Fruit fly (Drosophila melanogaster) whole organism, wandering third instar larva: ENCODE results near the gene eIF5B.

ENCODE experiments used
- CG9705 ChIP-seq: fragments of 200-800 bp; sonication (Bioruptor generic); optimal IDR thresholded peaks from 2 replicates; lab custom pipeline; 2018; ENCODE audit warnings: missing biosample characterization, mild to moderate bottlenecking, missing genetic modification characterization
- CrebA ChIP-seq: fragments of 200-800 bp; sonication (Bioruptor generic); optimal IDR thresholded peaks from 2 replicates; lab custom pipeline; 2016; ENCODE audit warnings: missing biosample characterization, mild to moderate bottlenecking, missing genetic modification characterization, borderline replicate concordance
- Dfd ChIP-seq: fragments of >200 bp; optimal IDR thresholded peaks from 2 replicates; lab custom pipeline; 2017; ENCODE audit warnings: missing biosample characterization, missing genetic modification characterization
- Dif ChIP-seq: fragments of 200-275, 200-300 bp; sonication (Bioruptor generic); optimal IDR thresholded peaks from 2 replicates; lab custom pipeline; 2018; ENCODE audit warnings: missing biosample characterization, missing genetic modification characterization; ENCODE audit not compliant: partially characterized antibody
- GATAd ChIP-seq: sonication (Bioruptor generic); optimal IDR thresholded peaks from 2 replicates; lab custom pipeline; 2016; ENCODE audit warnings: missing biosample characterization, missing genetic modification characterization
- HLH106 ChIP-seq: fragments of 200-800 bp; optimal IDR thresholded peaks from 3 replicates; lab custom pipeline; 2019; ENCODE audit warnings: missing biosample characterization, mild to moderate bottlenecking, missing genetic modification characterization, moderate library complexity
- Hnf4 ChIP-seq: fragments of 200-800 bp; sonication (Bioruptor generic); optimal IDR thresholded peaks from 2 replicates; lab custom pipeline; 2016; ENCODE audit warnings: missing biosample characterization, mild to moderate bottlenecking, missing genetic modification characterization
- Hr78 ChIP-seq: fragments of >200 bp; optimal IDR thresholded peaks from 2 replicates; lab custom pipeline; 2017; ENCODE audit warnings: missing biosample characterization, missing genetic modification characterization
- Hr83 ChIP-seq: fragments of 200-300 bp; sonication (Bioruptor generic); optimal IDR thresholded peaks from 2 replicates; lab custom pipeline; 2016; ENCODE audit warnings: missing biosample characterization, mild to moderate bottlenecking, missing genetic modification characterization, moderate library complexity; ENCODE audit not compliant: poor library complexity, severe bottlenecking
- Myc ChIP-seq: fragments of >200 bp; optimal IDR thresholded peaks from 2 replicates; lab custom pipeline; 2017
- N ChIP-seq: fragments of >200 bp; optimal IDR thresholded peaks from 2 replicates; lab custom pipeline; 2018; ENCODE audit warnings: missing biosample characterization, missing external identifiers, missing genetic modification characterization
- OdsH ChIP-seq: fragments of 200-800 bp; sonication (Bioruptor generic); optimal IDR thresholded peaks from 2 replicates; lab custom pipeline; 2016; ENCODE audit warnings: missing biosample characterization, mild to moderate bottlenecking, missing genetic modification characterization
- Rel ChIP-seq, 2 experiments: fragments of 200-800 bp; sonication (Bioruptor generic) in 1 of 2; optimal IDR thresholded peaks; 2 replicates in 1 of 2; 3 replicates in 1 of 2; lab custom pipeline; 2016 to 2019; ENCODE audit warnings: mild to moderate bottlenecking in 2 of 2, missing biosample characterization in 2 of 2, missing genetic modification characterization in 2 of 2, moderate library complexity in 1 of 2
- Sp1 ChIP-seq: fragments of 200-800 bp; sonication (Bioruptor generic); optimal IDR thresholded peaks from 3 replicates; lab custom pipeline; 2019; ENCODE audit warnings: missing biosample characterization, mild to moderate bottlenecking, missing genetic modification characterization, moderate library complexity
- Vsx2 ChIP-seq: fragments of 200-300, 225-300 bp; sonication (Bioruptor generic); optimal IDR thresholded peaks from 2 replicates; lab custom pipeline; 2018; ENCODE audit warnings: missing biosample characterization, missing genetic modification characterization; ENCODE audit not compliant: partially characterized antibody
- br ChIP-seq: fragments of 200-800 bp; sonication (Bioruptor generic); optimal IDR thresholded peaks from 2 replicates; lab custom pipeline; 2016; ENCODE audit warnings: missing biosample characterization, missing genetic modification characterization
- brk ChIP-seq: fragments of 200-800 bp; sonication (Bioruptor generic); optimal IDR thresholded peaks from 2 replicates; lab custom pipeline; 2016; ENCODE audit warnings: missing biosample characterization, mild to moderate bottlenecking, missing genetic modification characterization
- dl ChIP-seq, 2 experiments: fragments of 175-275, 200-275 bp in 1 of 2; fragments of 200-275 bp in 1 of 2; sonication (Bioruptor generic); optimal IDR thresholded peaks; lab custom pipeline; 2018; ENCODE audit warnings: mild to moderate bottlenecking in 2 of 2, missing biosample characterization in 2 of 2, missing genetic modification characterization in 2 of 2, moderate library complexity in 2 of 2; ENCODE audit not compliant: partially characterized antibody in 2 of 2, insufficient read depth in 1 of 2
- dmrt93B ChIP-seq: fragments of 200-800 bp; sonication (Bioruptor generic); optimal IDR thresholded peaks from 2 replicates; lab custom pipeline; 2018; ENCODE audit warnings: missing biosample characterization, mild to moderate bottlenecking, missing genetic modification characterization
- dsf ChIP-seq: sonication (Bioruptor generic); optimal IDR thresholded peaks from 2 replicates; lab custom pipeline; 2016; ENCODE audit warnings: missing biosample characterization, missing genetic modification characterization, borderline replicate concordance
- ey ChIP-seq: fragments of 200-800 bp; sonication (Bioruptor generic); optimal IDR thresholded peaks from 2 replicates; lab custom pipeline; 2016; ENCODE audit warnings: missing biosample characterization, missing genetic modification characterization
- foxo ChIP-seq, 2 experiments: fragments of 200-800 bp; sonication (Bioruptor generic); optimal IDR thresholded peaks; 2 replicates in 1 of 2; 3 replicates in 1 of 2; lab custom pipeline; 2016 to 2017; ENCODE audit warnings: missing biosample characterization in 2 of 2, missing genetic modification characterization in 2 of 2
- fru ChIP-seq: fragments of 200-800 bp; sonication (Bioruptor generic); optimal IDR thresholded peaks from 3 replicates; lab custom pipeline; 2016; ENCODE audit warnings: missing biosample characterization, mild to moderate bottlenecking, missing genetic modification characterization
- h ChIP-seq: fragments of 200-800 bp; sonication (Bioruptor generic); optimal IDR thresholded peaks from 3 replicates; lab custom pipeline; 2016; ENCODE audit warnings: missing biosample characterization, mild to moderate bottlenecking, missing genetic modification characterization
- jim ChIP-seq: fragments of 175-275, 200-325 bp; sonication (Bioruptor generic); optimal IDR thresholded peaks from 2 replicates; lab custom pipeline; 2016; ENCODE audit warnings: missing biosample characterization, mild to moderate bottlenecking, missing genetic modification characterization
- pan ChIP-seq: fragments of >200 bp; optimal IDR thresholded peaks from 2 replicates; lab custom pipeline; 2017
- psq ChIP-seq: fragments of 200-800 bp; sonication (Bioruptor generic); optimal IDR thresholded peaks from 3 replicates; lab custom pipeline; 2017; ENCODE audit warnings: missing biosample characterization, mild to moderate bottlenecking, missing genetic modification characterization, moderate library complexity
- rgr ChIP-seq: fragments of 200-800 bp; sonication (Bioruptor generic); optimal IDR thresholded peaks from 3 replicates; lab custom pipeline; 2016; ENCODE audit warnings: missing biosample characterization, mild to moderate bottlenecking, missing genetic modification characterization
- sage ChIP-seq: fragments of 200-800 bp; sonication (Bioruptor generic); optimal IDR thresholded peaks from 2 replicates; lab custom pipeline; 2016; ENCODE audit warnings: missing biosample characterization, mild to moderate bottlenecking, missing genetic modification characterization
- sv ChIP-seq: fragments of 200-800 bp; sonication (Bioruptor generic); optimal IDR thresholded peaks from 3 replicates; lab custom pipeline; 2016; ENCODE audit warnings: missing biosample characterization, missing genetic modification characterization
- tai ChIP-seq: sonication (Bioruptor generic); optimal IDR thresholded peaks from 2 replicates; lab custom pipeline; 2016; ENCODE audit warnings: missing biosample characterization, missing genetic modification characterization
- woc ChIP-seq: sonication (Bioruptor generic); optimal IDR thresholded peaks from 2 replicates; lab custom pipeline; 2016; ENCODE audit warnings: missing biosample characterization, mild to moderate bottlenecking, missing genetic modification characterization

eIF5B gene

DNA sequence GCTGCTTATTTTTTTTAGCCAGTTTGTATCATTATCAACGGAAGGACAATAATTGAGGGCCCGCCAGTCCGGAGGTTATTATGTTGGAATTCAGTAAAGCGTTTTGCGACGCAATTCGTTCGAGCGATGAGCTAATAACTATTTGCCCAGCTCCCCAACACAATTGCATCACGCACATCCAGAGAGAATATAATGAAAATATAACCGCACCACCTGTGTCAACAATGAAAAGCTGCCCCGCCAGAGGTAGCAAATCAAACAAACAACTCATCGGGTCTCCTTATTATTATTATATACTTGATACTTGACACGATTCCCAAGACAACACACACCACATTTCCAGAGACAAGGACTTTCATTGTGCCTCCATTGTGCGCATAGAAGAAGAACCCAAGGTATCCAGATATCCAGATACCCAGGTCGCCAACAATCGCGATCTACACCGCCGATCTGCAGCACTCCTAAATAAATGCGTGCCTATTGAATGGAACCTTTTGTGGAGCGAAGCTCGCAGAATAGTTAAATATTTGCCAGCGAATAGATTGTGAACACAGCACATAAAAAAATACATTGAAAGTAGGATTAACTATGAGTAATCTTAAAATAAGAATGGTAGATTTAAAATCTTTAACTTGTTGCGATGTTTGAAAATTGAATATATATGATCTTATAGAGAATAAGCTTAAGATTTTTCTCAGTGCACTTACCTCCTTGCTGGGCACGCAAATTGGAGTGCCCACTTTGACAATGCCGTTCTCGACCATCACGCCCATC is 17.8 kb downstream of the eIF5B start:
- TF ChIP-seq Hnf4 (GFP tag; lab: Kevin White, UChicago): no peak
- no peak for TF ChIP-seq CrebA (GFP tag; lab: Kevin White, UChicago)
- TF ChIP-seq br (GFP tag; lab: Kevin White, UChicago): no peak
- no peak for TF ChIP-seq woc (GFP tag; lab: Kevin White, UChicago)
- no peak for TF ChIP-seq Dif (GFP tag; lab: Kevin White, UChicago)
- peak; percentile 6 for TF ChIP-seq fru (GFP tag; lab: Kevin White, UChicago)
- peak; percentile 95 for TF ChIP-seq Hr83 (GFP tag; lab: Kevin White, UChicago)
- no peak for TF ChIP-seq psq
- TF ChIP-seq Sp1 (GFP tag; lab: Kevin White, UChicago): no peak
- TF ChIP-seq rgr: peak; percentile 46
- no peak for TF ChIP-seq ey (GFP tag; lab: Kevin White, UChicago)
- no peak for TF ChIP-seq foxo (GFP tag; optimal IDR thresholded peaks at IDR 0.05; lab: Kevin White, UChicago)
- TF ChIP-seq h (GFP tag; lab: Kevin White, UChicago): peak; percentile 4
- peak; percentile 7 for TF ChIP-seq dmrt93B
- TF ChIP-seq N (GFP tag; lab: Kevin White, UChicago): no peak
- no peak for TF ChIP-seq CG9705 (GFP tag; lab: Kevin White, UChicago)
- peak; percentile 46 for TF ChIP-seq OdsH
- peak; percentile 5 for TF ChIP-seq brk (GFP tag; lab: Kevin White, UChicago)
- TF ChIP-seq jim (GFP tag; lab: Kevin White, UChicago): peak; percentile 21
- TF ChIP-seq tai (GFP tag; lab: Kevin White, UChicago): peak; percentile 34

DNA sequence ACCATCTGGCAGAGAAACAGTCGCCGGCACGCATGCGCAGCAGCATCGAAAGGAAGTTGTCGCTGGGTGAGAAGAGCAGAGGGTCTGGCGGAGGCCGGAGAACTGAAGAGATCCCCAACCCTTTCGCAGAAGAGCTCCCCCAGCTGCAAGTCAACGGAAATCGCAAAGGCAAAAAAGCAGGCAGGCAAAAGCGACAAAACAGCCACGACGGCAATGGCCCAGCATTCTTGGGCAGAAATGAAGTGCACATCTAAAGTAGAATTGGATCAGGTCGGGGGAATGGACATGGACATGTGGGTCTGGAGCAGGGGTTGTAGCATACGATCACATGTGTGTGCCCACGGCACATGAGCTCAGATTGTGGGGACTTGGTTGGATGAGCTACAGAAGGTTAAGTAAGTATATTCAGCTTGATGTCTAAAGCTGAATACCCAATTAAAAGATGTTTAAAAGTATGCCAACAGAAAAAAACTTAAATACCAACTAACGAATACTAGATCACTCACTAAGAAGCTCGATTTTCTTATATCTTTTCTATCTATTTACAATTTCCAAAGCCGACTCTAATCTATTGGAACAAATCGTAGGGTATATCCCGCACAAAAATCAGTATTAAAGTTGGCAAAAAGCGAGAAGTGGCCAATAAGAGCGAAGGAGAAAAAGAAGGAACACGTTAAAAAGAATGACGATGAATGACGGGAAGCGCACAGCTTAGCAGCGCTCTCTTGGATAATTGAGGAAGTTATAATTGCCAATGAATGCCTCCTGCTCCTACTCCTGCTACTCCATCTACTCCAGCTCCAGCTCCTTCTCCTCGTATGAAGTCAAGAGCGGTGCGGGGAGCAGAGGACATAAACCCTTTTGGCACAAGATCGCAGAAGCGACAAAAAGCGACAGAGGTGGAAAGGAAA is 18.8 kb downstream of the eIF5B start:
- TF ChIP-seq fru (GFP tag; lab: Kevin White, UChicago) (peak; percentile 38), psq (peak; percentile 70), CrebA (GFP tag; lab: Kevin White, UChicago) (peak; percentile 19), Vsx2 (GFP tag; lab: Kevin White, UChicago) (peak; percentile 95), Myc (lab: Kevin White, UChicago) (no peak), Dif (GFP tag; lab: Kevin White, UChicago) (peak; percentile 70), N (GFP tag; lab: Kevin White, UChicago) (no peak), rgr (peak; percentile 57), Rel (GFP tag; optimal IDR thresholded peaks at IDR 0.05; lab: Kevin White, UChicago) (no peak), Rel (tag; optimal IDR thresholded peaks at IDR 0.05; lab: Kevin White, UChicago) (no peak), OdsH (peak; percentile 48), woc (GFP tag; lab: Kevin White, UChicago) (peak; percentile 38), h (GFP tag; lab: Kevin White, UChicago) (peak; percentile 72), br (GFP tag; lab: Kevin White, UChicago) (peak; percentile 10), sage (GFP tag; lab: Kevin White, UChicago) (no peak), Dfd (GFP tag; lab: Kevin White, UChicago) (no peak), HLH106 (tag; lab: Kevin White, UChicago) (peak; percentile 41), dsf (no peak), sv (no peak), GATAd (GFP tag; lab: Kevin White, UChicago) (no peak), Sp1 (GFP tag; lab: Kevin White, UChicago) (peak; percentile 49), Hr78 (GFP tag; lab: Kevin White, UChicago) (no peak), ey (GFP tag; lab: Kevin White, UChicago) (peak; percentile 71), dl (GFP tag; optimal IDR thresholded peaks at IDR 0.05; lab: Kevin White, UChicago; ENCODE audit: insufficient read depth in 1 of 2, partially characterized antibody in 2 of 2) (peak; percentile 41 to 45), foxo (GFP tag; optimal IDR thresholded peaks at IDR 0.05; lab: Kevin White, UChicago) (peak in 1 of 2 experiments; percentile 19), pan (lab: Kevin White, UChicago) (no peak), Hr83 (GFP tag; lab: Kevin White, UChicago) (no peak)
- TF ChIP-seq, all 38 proteins: peak for 15
